Fruit fly (Drosophila melanogaster): ENCODE measurements around the gene CG10405.

DNA sequence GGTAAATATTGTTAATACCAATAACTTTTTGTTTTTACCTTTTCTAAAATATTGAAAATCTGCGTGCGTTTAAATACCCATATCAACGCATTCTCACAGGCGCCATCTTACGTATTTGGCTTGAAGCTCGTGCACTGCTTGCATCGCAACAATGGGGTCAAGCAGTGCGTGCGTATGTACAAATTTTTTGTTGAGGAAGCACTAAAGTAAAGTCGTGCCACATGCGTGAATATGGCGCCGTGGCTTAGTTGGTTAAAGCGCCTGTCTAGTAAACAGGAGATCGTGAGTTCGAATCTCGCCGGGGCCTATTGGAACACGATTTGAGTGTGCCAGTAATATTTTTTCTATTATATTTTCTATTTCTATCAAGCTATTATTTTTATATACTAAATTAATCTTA is 22.6 kb upstream of the CG10405 start:
- TF ChIP-seq CG12605 (GFP tag; IDR thresholded peaks at IDR 0.05), result no peak
- TF ChIP-seq gl (tag; optimal IDR thresholded peaks at IDR 0.05), result no peak
- no peak for TF ChIP-seq EcR (GFP tag; optimal IDR thresholded peaks at IDR 0.05)
- no peak for TF ChIP-seq CG13204 (GFP tag; optimal IDR thresholded peaks at IDR 0.05)
- peak; percentile 1 for TF ChIP-seq Snoo (tag; optimal IDR thresholded peaks at IDR 0.05)
- no peak; the same call in 1 of the 2 replicates for TF ChIP-seq Ets98B (GFP tag; IDR thresholded peaks at IDR 0.05)
- TF ChIP-seq CG8301 (tag; optimal IDR thresholded peaks at IDR 0.05), result no peak
- no peak for TF ChIP-seq Pif1A (GFP tag; optimal IDR thresholded peaks at IDR 0.05)
- TF ChIP-seq CG9948 (tag; optimal IDR thresholded peaks at IDR 0.05), result no peak
- no peak for TF ChIP-seq D1 (tag; optimal IDR thresholded peaks at IDR 0.05)
